Worm (Caenorhabditis elegans) whole organism, L2 larva: ENCODE data around the gene srh-115.

Source experiments
- C34F6.9 ChIP-seq: fragments of 150-350 bp; optimal IDR thresholded peaks from 2 replicates; lab custom pipeline; 2014; ENCODE audit warnings: missing biosample characterization, missing genetic modification characterization
- Y55F3AM.14 ChIP-seq: fragments of 200-800 bp; sonication (Bioruptor generic); optimal IDR thresholded peaks from 2 replicates; lab custom pipeline; 2018; ENCODE audit warnings: mild to moderate bottlenecking, missing genetic modification characterization, missing compliant biosample characterization
- ZK546.5 ChIP-seq: sonication (generic microtip); optimal IDR thresholded peaks from 2 replicates; lab custom pipeline; 2017; ENCODE audit warnings: missing biosample characterization, missing genetic modification characterization
- alr-1 ChIP-seq: fragments of 150-350 bp; optimal IDR thresholded peaks from 2 replicates; lab custom pipeline; 2014; ENCODE audit warnings: missing biosample characterization, missing genetic modification characterization
- aly-2 ChIP-seq: fragments of 150-350 bp; optimal IDR thresholded peaks from 2 replicates; lab custom pipeline; 2014; ENCODE audit warnings: missing biosample characterization, missing genetic modification characterization
- ceh-82 ChIP-seq: fragments of 150-350 bp; optimal IDR thresholded peaks from 2 replicates; lab custom pipeline; 2014; ENCODE audit warnings: missing biosample characterization, missing genetic modification characterization
- crh-2 ChIP-seq: sonication (generic microtip); optimal IDR thresholded peaks from 2 replicates; lab custom pipeline; 2017; ENCODE audit warnings: missing biosample characterization, missing genetic modification characterization
- dmd-4 ChIP-seq: sonication (generic microtip); optimal IDR thresholded peaks from 2 replicates; lab custom pipeline; 2017; ENCODE audit warnings: missing biosample characterization, missing genetic modification characterization
- elt-1 ChIP-seq: fragments of 150-350 bp; optimal IDR thresholded peaks from 2 replicates; lab custom pipeline; 2014; ENCODE audit warnings: missing biosample characterization, missing genetic modification characterization
- elt-3 ChIP-seq: sonication (generic microtip); optimal IDR thresholded peaks from 2 replicates; lab custom pipeline; 2017; ENCODE audit warnings: missing biosample characterization, missing genetic modification characterization
- gmeb-1 ChIP-seq: fragments of 150-350 bp; optimal IDR thresholded peaks from 2 replicates; lab custom pipeline; 2014; ENCODE audit warnings: missing biosample characterization, missing genetic modification characterization
- lin-11 ChIP-seq: fragments of 150-350 bp; sonication (generic microtip); optimal IDR thresholded peaks from 2 replicates; lab custom pipeline; 2014; ENCODE audit warnings: missing biosample characterization, missing genetic modification characterization, inconsistent platforms, mixed read lengths
- lin-13 ChIP-seq: fragments of 150-350 bp; optimal IDR thresholded peaks from 2 replicates; lab custom pipeline; 2014; ENCODE audit warnings: missing biosample characterization, missing genetic modification reagents, missing genetic modification characterization
- lsy-2 ChIP-seq, 2 experiments: fragments of 150-350 bp in 1 of 2; sonication (generic microtip) in 1 of 2; optimal IDR thresholded peaks; 2 replicates each; lab custom pipeline; 2014 to 2017; ENCODE audit warnings: missing biosample characterization in 2 of 2, missing genetic modification characterization in 2 of 2
- nhr-10 ChIP-seq: sonication (generic microtip); optimal IDR thresholded peaks from 2 replicates; lab custom pipeline; 2017; ENCODE audit warnings: missing biosample characterization, missing genetic modification characterization
- nhr-11 ChIP-seq: fragments of 150-350 bp; optimal IDR thresholded peaks from 2 replicates; lab custom pipeline; 2014; ENCODE audit warnings: missing biosample characterization, missing genetic modification characterization
- nhr-12 ChIP-seq: fragments of 150-350 bp; optimal IDR thresholded peaks from 2 replicates; lab custom pipeline; 2014; ENCODE audit warnings: missing biosample characterization, missing genetic modification characterization
- nhr-129 ChIP-seq: fragments of 150-350 bp; optimal IDR thresholded peaks from 2 replicates; lab custom pipeline; 2014; ENCODE audit warnings: missing biosample characterization, missing genetic modification characterization
- nhr-21 ChIP-seq: fragments of 150-350 bp; optimal IDR thresholded peaks from 2 replicates; lab custom pipeline; 2014; ENCODE audit warnings: missing biosample characterization, missing genetic modification characterization
- nhr-23 ChIP-seq: fragments of 150-350 bp; optimal IDR thresholded peaks from 2 replicates; lab custom pipeline; 2014; ENCODE audit warnings: missing biosample characterization, missing genetic modification reagents, missing genetic modification characterization
- nhr-237 ChIP-seq: fragments of 150-350 bp; optimal IDR thresholded peaks from 2 replicates; lab custom pipeline; 2014; ENCODE audit warnings: missing biosample characterization, missing genetic modification characterization
- nhr-25 ChIP-seq: fragments of 150-350 bp; sonication (generic microtip); optimal IDR thresholded peaks from 3 replicates; lab custom pipeline; 2014; ENCODE audit warnings: missing biosample characterization, missing genetic modification characterization
- nhr-6 ChIP-seq: fragments of 150-350 bp; optimal IDR thresholded peaks from 2 replicates; lab custom pipeline; 2014; ENCODE audit warnings: missing biosample characterization, missing genetic modification characterization
- peb-1 ChIP-seq: fragments of 150-350 bp; optimal IDR thresholded peaks from 2 replicates; lab custom pipeline; 2014; ENCODE audit warnings: missing biosample characterization, missing genetic modification characterization
- sem-4 ChIP-seq: fragments of 150-350 bp; optimal IDR thresholded peaks from 2 replicates; lab custom pipeline; 2014; ENCODE audit warnings: missing biosample characterization, missing genetic modification reagents, missing genetic modification characterization
- sma-3 ChIP-seq: sonication (generic microtip); optimal IDR thresholded peaks from 2 replicates; lab custom pipeline; 2016; ENCODE audit warnings: missing genetic modification reagents, missing genetic modification characterization, missing compliant biosample characterization
- sma-9 ChIP-seq, 2 experiments: fragments of 150-350 bp in 1 of 2; sonication (generic microtip) in 1 of 2; optimal IDR thresholded peaks; 2 replicates each; lab custom pipeline; 2014 to 2016; ENCODE audit warnings: missing genetic modification characterization in 2 of 2, mild to moderate bottlenecking in 1 of 2, missing biosample characterization in 1 of 2, missing compliant biosample characterization in 1 of 2, missing genetic modification reagents in 1 of 2, moderate library complexity in 1 of 2
- snpc-4 ChIP-seq: fragments of 150-350 bp; optimal IDR thresholded peaks from 2 replicates; lab custom pipeline; 2014; ENCODE audit warnings: missing biosample characterization, missing genetic modification characterization
- unc-39 ChIP-seq: fragments of 150-350 bp; optimal IDR thresholded peaks from 2 replicates; lab custom pipeline; 2014; ENCODE audit warnings: missing biosample characterization, missing genetic modification characterization
- unc-55 ChIP-seq: fragments of 150-350 bp; sonication (generic microtip); optimal IDR thresholded peaks from 3 replicates; lab custom pipeline; 2014; ENCODE audit warnings: missing biosample characterization, missing genetic modification reagents, missing genetic modification characterization
- ztf-1 ChIP-seq: fragments of 200-800 bp; sonication (Bioruptor generic); conservative IDR thresholded peaks from 2 replicates; pipeline ENCODE4 v1.3.6; 2022; ENCODE audit warnings: missing genetic modification characterization, missing compliant biosample characterization
- ztf-11 ChIP-seq: sonication (generic microtip); optimal IDR thresholded peaks from 2 replicates; lab custom pipeline; 2017; ENCODE audit warnings: missing biosample characterization, missing genetic modification characterization

Gene srh-115

DNA sequence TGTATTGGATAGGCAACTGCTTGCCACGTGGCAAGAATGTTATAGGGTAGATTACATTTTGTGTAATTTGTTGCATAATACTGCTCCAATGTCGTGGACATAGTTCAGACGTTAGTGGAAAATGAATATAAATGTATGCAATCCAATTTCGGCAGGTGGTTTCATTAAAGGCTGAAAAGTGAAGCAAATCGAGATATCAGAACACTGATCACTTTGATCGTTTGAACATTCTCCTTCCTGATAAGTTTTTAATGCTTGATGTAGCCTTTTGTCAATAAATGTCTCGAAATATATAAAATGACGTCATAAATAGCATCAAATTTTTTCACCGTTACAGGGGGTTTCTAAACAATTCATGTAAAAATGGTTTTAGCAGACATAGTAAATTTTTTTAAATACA, 35.2 kb upstream of the srh-115 start, which contains the start of gene srh-109:
srh-109 (minus strand) TSS at position 101 of the 400 bp plus-strand sequence.
- no peak for TF ChIP-seq nhr-11 (tag; lab: Kevin White, UChicago)
- TF ChIP-seq nhr-237 (tag; lab: Kevin White, UChicago) = no peak
- TF ChIP-seq gmeb-1 (tag; lab: Kevin White, UChicago) = no peak
- no peak for TF ChIP-seq snpc-4 (tag; lab: Kevin White, UChicago)
- TF ChIP-seq nhr-25 (tag; lab: Kevin White, UChicago) = no peak
- no peak for TF ChIP-seq elt-3 (tag; lab: Kevin White, UChicago)
- no peak for TF ChIP-seq sem-4

- TF ChIP-seq nhr-11 (tag; lab: Kevin White, UChicago) (no peak), unc-39 (tag; lab: Kevin White, UChicago) (no peak), nhr-23 (tag; lab: Kevin White, UChicago) (no peak), sma-9 (GFP tag; optimal IDR thresholded peaks at IDR 0.05; lab: Kevin White, UChicago) (no peak), sma-9 (tag; optimal IDR thresholded peaks at IDR 0.05; lab: Kevin White, UChicago) (no peak), gmeb-1 (tag; lab: Kevin White, UChicago) (no peak), elt-3 (tag; lab: Kevin White, UChicago) (no peak), C34F6.9 (no peak), lsy-2 (tag; optimal IDR thresholded peaks at IDR 0.05; lab: Kevin White, UChicago) (no peak), alr-1 (tag; lab: Kevin White, UChicago) (no peak), ceh-82 (no peak), sma-3 (no peak), nhr-129 (no peak), crh-2 (tag; lab: Kevin White, UChicago) (no peak)
Measured at ce11 chrV:17223305-17223704, 32.2 kb upstream of the srh-115 start, which contains the start of gene srh-252. Gene srh-252, minus strand, starts transcription at chrV:17223405.

- no peak for TF ChIP-seq lin-11 (tag; lab: Kevin White, UChicago)
Measured at ce11 chrV:17225389-17225788, 30.2 kb upstream of the srh-115 start, which contains the start of gene scl-25. Gene scl-25, plus strand, starts transcription at chrV:17225689.

ce11 chrV:17226119-17226518, 29.4 kb upstream of the srh-115 start, which contains the start of gene srh-112:
Gene srh-112, minus strand, starts transcription at chrV:17226219.
- TF ChIP-seq aly-2 (tag; lab: Kevin White, UChicago) (no peak), nhr-12 (tag; lab: Kevin White, UChicago) (no peak), unc-39 (tag; lab: Kevin White, UChicago) (no peak), sem-4 (no peak), ztf-1 (GFP tag; lab: Robert Waterston, UW) (no peak), ZK546.5 (tag; lab: Kevin White, UChicago) (no peak), ceh-82 (no peak), unc-55 (GFP tag; lab: Kevin White, UChicago) (no peak), Y55F3AM.14 (GFP tag; lab: Kevin White, UChicago) (no peak), elt-1 (tag; lab: Kevin White, UChicago) (no peak), ztf-11 (tag; lab: Kevin White, UChicago) (no peak), peb-1 (no peak)

DNA sequence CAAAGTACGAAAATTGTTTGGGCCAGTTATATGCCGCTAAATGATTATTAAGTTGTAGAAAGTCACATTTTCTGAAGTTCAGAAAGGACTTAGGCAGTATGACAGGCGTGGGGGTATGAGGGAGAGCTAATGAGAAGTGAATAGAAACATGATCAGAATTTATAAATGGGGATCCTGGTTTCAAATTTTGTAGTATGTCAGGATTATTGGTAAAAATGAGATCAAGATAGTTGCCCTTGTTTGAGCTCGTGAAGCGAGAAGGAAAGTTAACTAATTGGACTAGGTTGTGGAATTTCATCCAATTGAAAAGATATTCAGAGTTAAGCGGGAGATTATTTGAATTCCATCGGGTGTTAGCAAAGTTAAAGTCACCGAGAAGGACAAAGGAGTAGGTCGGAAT, 23.2 kb upstream of the srh-115 start:
- no peak for TF ChIP-seq nhr-10 (tag; lab: Kevin White, UChicago)
- no peak for TF ChIP-seq elt-3 (tag; lab: Kevin White, UChicago)
- no peak for TF ChIP-seq nhr-237 (tag; lab: Kevin White, UChicago)
- TF ChIP-seq nhr-129 = no peak
- TF ChIP-seq nhr-11 (tag; lab: Kevin White, UChicago) = no peak
- TF ChIP-seq C34F6.9 = no peak
- TF ChIP-seq sma-3 = no peak
- no peak for TF ChIP-seq lin-13 (GFP tag; lab: Kevin White, UChicago)

- TF ChIP-seq dmd-4 (tag; lab: Kevin White, UChicago) (no peak), nhr-6 (tag; lab: Kevin White, UChicago) (no peak), ztf-1 (GFP tag; lab: Robert Waterston, UW) (no peak), nhr-21 (tag; lab: Kevin White, UChicago) (no peak)
Measured at ce11 chrV:17236345-17236744, 19.2 kb upstream of the srh-115 start, which contains the start of gene T19C9.10. Gene T19C9.10, plus strand, starts transcription at chrV:17236592.
